Worm (Caenorhabditis elegans): ENCODE results near the gene cnt-2.

cnt-2 gene

ce11 chrIII:10709676-10710075 lies 54.9 kb downstream of the cnt-2 start:
- TF ChIP-seq nhr-237 (tag; optimal IDR thresholded peaks at IDR 0.05) (no peak), efl-3 (GFP tag; optimal IDR thresholded peaks at IDR 0.05) (no peak), nhr-90 (tag; optimal IDR thresholded peaks at IDR 0.05; ENCODE audit: poor library complexity) (no peak), ces-1 (GFP tag; optimal IDR thresholded peaks at IDR 0.05) (no peak), dpl-1 (GFP tag; optimal IDR thresholded peaks at IDR 0.05) (no peak), swsn-7 (tag; optimal IDR thresholded peaks at IDR 0.05) (no peak), zip-4 (GFP tag; optimal IDR thresholded peaks at IDR 0.05) (no peak), tlp-1 (tag; optimal IDR thresholded peaks at IDR 0.05) (no peak), C34B4.2 (tag; optimal IDR thresholded peaks at IDR 0.05) (no peak), sox-4 (tag; optimal IDR thresholded peaks at IDR 0.05) (no peak), ceh-63 (GFP tag; optimal IDR thresholded peaks at IDR 0.05) (no peak), mef-2 (tag; optimal IDR thresholded peaks at IDR 0.05) (no peak), snpc-4 (tag; optimal IDR thresholded peaks at IDR 0.05) (no peak), F16B12.6 (tag; optimal IDR thresholded peaks at IDR 0.05) (no peak)

- no peak for TF ChIP-seq hpl-2 (GFP tag; optimal IDR thresholded peaks at IDR 0.05)
- TF ChIP-seq nhr-237 (tag; optimal IDR thresholded peaks at IDR 0.05), result no peak
- no peak for TF ChIP-seq fkh-8 (tag; optimal IDR thresholded peaks at IDR 0.05)
- TF ChIP-seq ztf-11 (tag; optimal IDR thresholded peaks at IDR 0.05), result no peak
- TF ChIP-seq lin-35 (GFP tag; optimal IDR thresholded peaks at IDR 0.05), result peak in 1 of 2 experiments; percentile 41
- TF ChIP-seq swsn-7 (tag; optimal IDR thresholded peaks at IDR 0.05), result no peak
- no peak for TF ChIP-seq jun-1 (tag; optimal IDR thresholded peaks at IDR 0.05)
- TF ChIP-seq unc-98 (GFP tag; IDR thresholded peaks at IDR 0.05), result no peak
- no peak for TF ChIP-seq egl-27 (tag; optimal IDR thresholded peaks at IDR 0.05)
- no peak for TF ChIP-seq fkh-10 (GFP tag; optimal IDR thresholded peaks at IDR 0.05)
- no peak for TF ChIP-seq nhr-90 (tag; optimal IDR thresholded peaks at IDR 0.05; ENCODE audit: poor library complexity)
- TF ChIP-seq ztf-4 (tag; optimal IDR thresholded peaks at IDR 0.05), result no peak
- no peak for TF ChIP-seq nhr-11 (tag; optimal IDR thresholded peaks at IDR 0.05)
- no peak for TF ChIP-seq grh-1 (GFP tag; IDR thresholded peaks at IDR 0.05)
- TF ChIP-seq zip-4 (GFP tag; optimal IDR thresholded peaks at IDR 0.05), result no peak
- no peak for TF ChIP-seq lin-13 (GFP tag; optimal IDR thresholded peaks at IDR 0.05)
- no peak for TF ChIP-seq ceh-8 (GFP tag; optimal IDR thresholded peaks at IDR 0.05)
- TF ChIP-seq efl-3 (GFP tag; optimal IDR thresholded peaks at IDR 0.05), result no peak
- no peak for TF ChIP-seq Y116A8C.19 (tag; optimal IDR thresholded peaks at IDR 0.05; ENCODE audit: borderline replicate concordance)
- no peak for TF ChIP-seq nhr-19 (GFP tag; conservative IDR thresholded peaks at IDR 0.05)
- TF ChIP-seq nhr-85 (tag), result peak; percentile 48
- TF ChIP-seq snpc-4 (tag; optimal IDR thresholded peaks at IDR 0.05), result no peak
- TF ChIP-seq pqm-1 (tag; optimal IDR thresholded peaks at IDR 0.05), result no peak
- TF ChIP-seq snu-23 (GFP tag; optimal IDR thresholded peaks at IDR 0.05), result peak; percentile 34
- no peak for TF ChIP-seq rnt-1 (tag; optimal IDR thresholded peaks at IDR 0.05)
- TF ChIP-seq lin-39 (tag; optimal IDR thresholded peaks at IDR 0.05), result no peak
- TF ChIP-seq tbx-2 (tag; optimal IDR thresholded peaks at IDR 0.05), result no peak
- TF ChIP-seq pax-3 (tag; optimal IDR thresholded peaks at IDR 0.05), result peak; percentile 27
- no peak for TF ChIP-seq xbp-1 (tag; optimal IDR thresholded peaks at IDR 0.05)
- no peak for TF ChIP-seq nhr-28 (tag; optimal IDR thresholded peaks at IDR 0.05)
- TF ChIP-seq isw-1 (GFP tag; IDR thresholded peaks at IDR 0.05), result no peak
- no peak for TF ChIP-seq dsc-1 (tag; optimal IDR thresholded peaks at IDR 0.05)
- TF ChIP-seq ceh-90 (tag; optimal IDR thresholded peaks at IDR 0.05), result no peak
- TF ChIP-seq lin-14 (GFP tag; optimal IDR thresholded peaks at IDR 0.05), result peak; percentile 31
- TF ChIP-seq irx-1 (tag; optimal IDR thresholded peaks at IDR 0.05), result no peak
- no peak for TF ChIP-seq nhr-77 (tag; optimal IDR thresholded peaks at IDR 0.05)
- TF ChIP-seq tlp-1 (tag; optimal IDR thresholded peaks at IDR 0.05), result no peak
- TF ChIP-seq nhr-12 (tag; optimal IDR thresholded peaks at IDR 0.05), result no peak
- TF ChIP-seq vab-15 (tag; optimal IDR thresholded peaks at IDR 0.05), result no peak
- TF ChIP-seq lir-3 (tag; optimal IDR thresholded peaks at IDR 0.05; ENCODE audit: poor library complexity), result no peak
- TF ChIP-seq nhr-47 (tag; optimal IDR thresholded peaks at IDR 0.05), result no peak
- TF ChIP-seq sptf-1 (tag; optimal IDR thresholded peaks at IDR 0.05), result no peak
- no peak for TF ChIP-seq C16A3.4 (tag; optimal IDR thresholded peaks at IDR 0.05)
- no peak for TF ChIP-seq efl-1 (optimal IDR thresholded peaks at IDR 0.05)
- TF ChIP-seq efl-1 (GFP tag; optimal IDR thresholded peaks at IDR 0.05 in 1 of 2), result no peak
These were observed 56.4 kb downstream of the cnt-2 start, which contains the start of gene W09D10.5 for ce11 chrIII:10711192-10711673. Gene W09D10.5 (minus strand): TSS chrIII:10711536.
